Worm (Caenorhabditis elegans) whole organism, mixed stage, embryonic: ENCODE measurements around the gene srv-5.

ENCODE experiments used
- lsy-2 ChIP-seq: fragments of 150-350 bp; optimal IDR thresholded peaks from 2 replicates; lab custom pipeline; 2014; ENCODE audit warnings: missing biosample characterization, missing genetic modification characterization
- nhr-237 ChIP-seq: fragments of 150-350 bp; optimal IDR thresholded peaks from 2 replicates; lab custom pipeline; 2014; ENCODE audit warnings: missing biosample characterization, missing genetic modification characterization

DNA sequence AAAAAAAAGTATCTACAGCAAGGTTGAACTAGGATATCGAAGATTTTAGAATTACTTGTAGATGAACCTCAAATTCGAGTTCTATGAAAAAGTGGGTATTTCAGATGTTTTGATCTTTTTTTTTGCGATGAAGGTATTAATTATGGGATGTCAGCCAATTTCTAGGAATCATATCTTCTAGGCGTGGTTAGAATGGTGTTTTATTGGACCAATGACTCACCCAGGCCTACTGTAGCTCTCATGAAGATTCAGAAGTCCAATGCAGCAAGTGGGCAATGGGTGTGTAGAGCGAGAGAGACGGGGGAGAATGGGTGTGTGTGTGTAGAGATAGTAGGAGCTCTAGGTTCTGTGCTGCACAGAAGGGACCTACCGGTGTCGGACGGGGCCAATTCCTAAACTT lies 29.9 kb upstream of the srv-5 start:
- peak; percentile 72 for TF ChIP-seq lsy-2 (tag; lab: Kevin White, UChicago)
- no peak for TF ChIP-seq nhr-237
